Fruit fly (Drosophila melanogaster): ENCODE data around the gene Meics.

Gene Meics

DNA sequence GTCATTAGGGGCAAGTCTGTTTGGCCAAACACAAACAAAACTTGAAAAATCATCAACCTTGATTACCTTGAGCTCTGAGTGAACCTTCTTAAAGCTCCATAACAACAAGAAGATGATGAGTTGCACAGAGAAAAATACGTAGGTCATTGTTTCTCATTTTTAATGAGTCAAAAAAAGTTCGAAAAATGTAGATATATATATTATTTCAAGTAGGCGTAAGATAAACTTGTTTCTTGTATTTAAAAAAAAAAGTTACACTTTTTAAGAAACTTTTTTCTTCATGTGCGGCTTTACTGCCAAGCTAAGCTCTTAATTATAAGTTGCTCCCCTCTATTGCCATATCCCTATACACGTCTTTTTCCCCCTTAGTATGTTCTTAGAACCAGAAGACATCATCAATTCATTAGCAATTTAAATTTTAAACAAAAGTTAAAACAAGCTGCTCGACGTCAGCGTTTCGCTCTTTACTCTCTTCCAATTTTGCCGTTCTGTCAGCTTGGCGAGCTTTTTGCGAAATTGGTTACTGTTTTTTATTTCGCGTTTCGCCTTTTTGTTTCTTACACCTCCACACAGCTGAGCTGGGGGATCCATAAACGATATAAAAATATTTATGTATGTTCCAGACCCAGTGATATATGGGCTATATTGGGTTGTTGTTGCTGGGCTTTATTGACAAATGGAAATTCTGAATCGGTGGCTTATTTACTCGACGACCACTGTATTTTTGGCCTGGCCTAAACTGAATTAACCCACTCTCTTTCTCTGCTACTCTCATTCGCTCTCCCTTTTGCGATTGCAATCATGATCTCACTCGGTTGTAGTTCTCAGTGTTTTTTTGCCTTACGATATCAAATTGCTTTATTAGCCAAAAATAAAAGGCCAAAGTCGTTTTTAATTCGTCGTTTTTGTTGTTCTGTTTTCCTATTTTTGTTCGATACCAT, 40.9 kb downstream of the Meics start (continued):
- TF ChIP-seq zen (tag; optimal IDR thresholded peaks at IDR 0.05), result peak; percentile 10
- TF ChIP-seq nmo (GFP tag; optimal IDR thresholded peaks at IDR 0.05), result peak; percentile 63
- TF ChIP-seq CG3847 (GFP tag; IDR thresholded peaks at IDR 0.05), result peak; percentile 62
- peak; percentile 53 for TF ChIP-seq CG10979 (tag; optimal IDR thresholded peaks at IDR 0.05)
- TF ChIP-seq Jarid2 (GFP tag; optimal IDR thresholded peaks at IDR 0.05), result no peak
- TF ChIP-seq Ravus (GFP tag; IDR thresholded peaks at IDR 0.05), result peak; percentile 26; the same call in 1 of the 2 replicates
- TF ChIP-seq CG4328 (GFP tag; optimal IDR thresholded peaks at IDR 0.05), result no peak
- TF ChIP-seq CG3281 (GFP tag; optimal IDR thresholded peaks at IDR 0.05), result peak; percentile 78
- peak; percentile 51; the same call in 1 of the 2 replicates for TF ChIP-seq seq (GFP tag; IDR thresholded peaks at IDR 0.05)
- TF ChIP-seq Drgx (GFP tag; IDR thresholded peaks at IDR 0.05), result peak; percentile 64
- TF ChIP-seq CG14710 (tag; optimal IDR thresholded peaks at IDR 0.05), result peak; percentile 49
- TF ChIP-seq Asciz (GFP tag; optimal IDR thresholded peaks at IDR 0.05), result peak; percentile 27
- no peak for TF ChIP-seq CG18011 (GFP tag; optimal IDR thresholded peaks at IDR 0.05)
- no peak for TF ChIP-seq kay (GFP tag; optimal IDR thresholded peaks at IDR 0.05)
- 0 out of 3 replicates have a peak, but pooled peaks have one; percentile 18 for TF ChIP-seq otp (GFP tag; IDR thresholded peaks at IDR 0.05)
- TF ChIP-seq dysf (GFP tag; IDR thresholded peaks at IDR 0.05), result peak; percentile 82
- no peak for TF ChIP-seq yki (optimal IDR thresholded peaks at IDR 0.05)
- TF ChIP-seq CG33213 (GFP tag; optimal IDR thresholded peaks at IDR 0.05), result peak; percentile 34
- TF ChIP-seq ara (GFP tag; IDR thresholded peaks at IDR 0.05), result peak; percentile 70
- TF ChIP-seq CG17361 (GFP tag; IDR thresholded peaks at IDR 0.05), result peak; percentile 70; the same call in 2 of the 3 replicates
- no peak for TF ChIP-seq fd64A (GFP tag; optimal IDR thresholded peaks at IDR 0.05)
- no peak for TF ChIP-seq ham (GFP tag; IDR thresholded peaks at IDR 0.05)
- TF ChIP-seq CG16779 (GFP tag; IDR thresholded peaks at IDR 0.05), result 0 out of 2 replicates have a peak, but pooled peaks have one; percentile 60
- TF ChIP-seq dpn (GFP tag; optimal IDR thresholded peaks at IDR 0.05), result peak; percentile 10 to 23
- TF ChIP-seq gt (GFP tag; IDR thresholded peaks at IDR 0.05), result no peak; the same call in 1 of the 2 replicates
- TF ChIP-seq Fer1 (GFP tag; optimal IDR thresholded peaks at IDR 0.05), result peak; percentile 41
- TF ChIP-seq CG32532 (GFP tag; IDR thresholded peaks at IDR 0.05), result peak; percentile 93
- TF ChIP-seq sens (GFP tag), result peak; percentile 92
- peak; percentile 69 for TF ChIP-seq CG14441 (GFP tag; IDR thresholded peaks at IDR 0.05)
- peak; percentile 5 for TF ChIP-seq CG6813 (GFP tag; optimal IDR thresholded peaks at IDR 0.05)
- TF ChIP-seq CG6689 (GFP tag; IDR thresholded peaks at IDR 0.05), result peak; percentile 68
- TF ChIP-seq CG3726 (GFP tag; IDR thresholded peaks at IDR 0.05), result no peak
- peak; percentile 35 for TF ChIP-seq CG1647 (GFP tag; optimal IDR thresholded peaks at IDR 0.05)
- no peak for TF ChIP-seq onecut (GFP tag; IDR thresholded peaks at IDR 0.05)
- TF ChIP-seq HmgZ (tag; optimal IDR thresholded peaks at IDR 0.05), result peak; percentile 19
- TF ChIP-seq CG18262 (tag; optimal IDR thresholded peaks at IDR 0.05), result peak; percentile 71
- TF ChIP-seq Dbx (GFP tag; IDR thresholded peaks at IDR 0.05), result peak; percentile 85
- peak; percentile 29 for TF ChIP-seq fd96Cb (tag; optimal IDR thresholded peaks at IDR 0.05)
- TF ChIP-seq MTF-1 (GFP tag; optimal IDR thresholded peaks at IDR 0.05; ENCODE audit: borderline replicate concordance), result no peak
- TF ChIP-seq fru (optimal IDR thresholded peaks at IDR 0.05), result no peak
- TF ChIP-seq zf30C (GFP tag; optimal IDR thresholded peaks at IDR 0.05), result peak; percentile 21
- peak; percentile 19 for TF ChIP-seq Oli (tag; optimal IDR thresholded peaks at IDR 0.05)
- peak; percentile 38 for TF ChIP-seq az2 (GFP tag; optimal IDR thresholded peaks at IDR 0.05)
- peak; percentile 76 for TF ChIP-seq wdn (GFP tag; IDR thresholded peaks at IDR 0.05)
- TF ChIP-seq Atf3 (GFP tag; optimal IDR thresholded peaks at IDR 0.05), result no peak
- TF ChIP-seq CG7556 (GFP tag; optimal IDR thresholded peaks at IDR 0.05), result peak; percentile 54
- peak; percentile 10 for TF ChIP-seq dmrt11E (tag; optimal IDR thresholded peaks at IDR 0.05)
- TF ChIP-seq Adf1 (GFP tag; IDR thresholded peaks at IDR 0.05), result peak; percentile 47; the same call in 1 of the 2 replicates
- peak; percentile 44 for TF ChIP-seq jumu (GFP tag; optimal IDR thresholded peaks at IDR 0.05)

Data from whole organism, embryonic.